Fruit fly (Drosophila melanogaster): ENCODE measurements around the gene Ufl1.

DNA sequence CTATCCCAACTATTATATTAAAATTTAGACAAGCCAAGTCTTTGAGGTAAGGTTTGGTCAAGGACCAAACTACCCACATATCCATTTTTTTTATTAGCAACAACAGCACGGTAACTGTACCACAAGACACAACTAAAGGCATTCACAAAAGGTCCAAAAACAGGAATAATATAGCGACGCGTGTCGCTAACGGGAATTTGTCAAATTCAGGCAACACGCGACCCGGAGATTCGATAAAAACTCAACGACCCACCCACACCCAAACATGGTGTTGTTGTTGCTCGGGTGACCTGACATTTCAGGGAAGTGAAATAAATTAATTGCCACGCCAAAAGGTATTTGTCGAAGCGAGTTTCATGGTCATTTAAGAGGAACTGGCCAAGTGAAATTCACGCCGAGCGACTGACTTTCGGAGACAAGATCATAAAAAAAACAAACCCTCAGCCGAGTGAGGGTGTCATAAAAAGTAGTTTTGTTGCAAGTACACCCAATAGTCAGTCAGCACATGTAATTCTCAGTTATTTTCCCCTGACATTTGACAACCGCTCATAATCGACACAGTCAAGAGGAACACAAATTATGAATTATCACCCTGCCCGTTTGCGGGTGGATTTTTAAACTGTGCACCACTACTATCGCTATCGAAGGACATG is 37.1 kb upstream of the Ufl1 start:
- TF ChIP-seq CG8478 (optimal IDR thresholded peaks at IDR 0.05) (no peak), CTCF (optimal IDR thresholded peaks at IDR 0.05) (no peak)

Data from S2 (cell line).